Worm (Caenorhabditis elegans) whole organism, L1 larva: Measurements from ENCODE around the gene srx-129.

ENCODE experiments used
- C34B4.2 ChIP-seq: sonication (generic microtip); optimal IDR thresholded peaks from 2 replicates; lab custom pipeline; 2017; ENCODE audit warnings: mild to moderate bottlenecking, missing genetic modification characterization, missing compliant biosample characterization
- Y116A8C.19 ChIP-seq: sonication (generic microtip); optimal IDR thresholded peaks from 2 replicates; lab custom pipeline; 2016; ENCODE audit warnings: missing compliant biosample characterization, missing genetic modification characterization, borderline replicate concordance
- aha-1 ChIP-seq: fragments of 150-350 bp; optimal IDR thresholded peaks from 2 replicates; lab custom pipeline; 2014; ENCODE audit warnings: missing biosample characterization, missing genetic modification characterization
- ceh-8 ChIP-seq: fragments of 200-800 bp; sonication (Bioruptor generic); optimal IDR thresholded peaks from 2 replicates; lab custom pipeline; 2018; ENCODE audit warnings: mild to moderate bottlenecking, missing genetic modification characterization, moderate library complexity, missing compliant biosample characterization
- ceh-90 ChIP-seq: sonication (generic microtip); optimal IDR thresholded peaks from 2 replicates; lab custom pipeline; 2016; ENCODE audit warnings: missing genetic modification characterization, missing compliant biosample characterization
- ces-1 ChIP-seq: fragments of 150-350 bp; optimal IDR thresholded peaks from 2 replicates; lab custom pipeline; 2014; ENCODE audit warnings: missing biosample characterization, missing genetic modification reagents, missing genetic modification characterization
- dsc-1 ChIP-seq: sonication (generic microtip); optimal IDR thresholded peaks from 2 replicates; lab custom pipeline; 2016; ENCODE audit warnings: mild to moderate bottlenecking, missing genetic modification characterization, missing compliant biosample characterization
- efl-1 ChIP-seq, 4 experiments: fragments of 150-350 bp; optimal IDR thresholded peaks in 3 of 4; peaks in 1 of 4; 1 replicate in 1 of 4; 2 replicates in 3 of 4; lab custom pipeline; 2014; ENCODE audit warnings: missing biosample characterization in 2 of 4, missing genetic modification characterization in 2 of 4, missing genetic modification reagents in 2 of 4
- efl-3 ChIP-seq: fragments of 200-800 bp; sonication (Bioruptor generic); optimal IDR thresholded peaks from 2 replicates; lab custom pipeline; 2018; ENCODE audit warnings: mild to moderate bottlenecking, missing genetic modification characterization, missing compliant biosample characterization
- egl-13 ChIP-seq: sonication (generic microtip); optimal IDR thresholded peaks from 2 replicates; lab custom pipeline; 2016; ENCODE audit warnings: missing genotype, missing genetic modification reagents, missing genetic modification characterization, missing compliant biosample characterization
- egl-27 ChIP-seq, 2 experiments: fragments of 150-350 bp in 1 of 2; sonication (generic microtip); optimal IDR thresholded peaks; 3 replicates each; lab custom pipeline; 2017 to 2018; ENCODE audit warnings: missing biosample characterization in 2 of 2, missing genetic modification characterization in 2 of 2, missing genetic modification reagents in 2 of 2
- elt-2 ChIP-seq: sonication (generic microtip); optimal IDR thresholded peaks from 2 replicates; lab custom pipeline; 2016; ENCODE audit warnings: missing genetic modification characterization, mild to moderate bottlenecking, inconsistent platforms, missing compliant biosample characterization, missing genetic modification reagents
- elt-3 ChIP-seq, 6 experiments: fragments of 150-350 bp in 1 of 6; sonication (generic microtip); optimal IDR thresholded peaks; 2 replicates each; lab custom pipeline; 2017 to 2018; ENCODE audit warnings: missing biosample characterization in 6 of 6, missing genetic modification characterization in 6 of 6, inconsistent platforms in 1 of 6
- ets-5 ChIP-seq: fragments of 200-800 bp; sonication (Bioruptor generic); IDR thresholded peaks from 2 replicates; pipeline ENCODE4 v1.3.6; 2022; ENCODE audit warnings: missing genetic modification characterization, missing compliant biosample characterization
- fkh-10 ChIP-seq: sonication (generic microtip); optimal IDR thresholded peaks from 2 replicates; lab custom pipeline; 2017; ENCODE audit warnings: missing biosample characterization, missing genetic modification reagents, missing genetic modification characterization
- fkh-4 ChIP-seq: sonication (generic microtip); optimal IDR thresholded peaks from 2 replicates; lab custom pipeline; 2016; ENCODE audit warnings: missing compliant biosample characterization, missing genetic modification characterization, borderline replicate concordance
- grh-1 ChIP-seq: fragments of 200-800 bp; sonication (Bioruptor generic); IDR thresholded peaks from 2 replicates; pipeline ENCODE4 v1.3.6; 2022; ENCODE audit warnings: missing genetic modification reagents, missing genetic modification characterization, missing compliant biosample characterization
- hlh-17 ChIP-seq: fragments of 200-800 bp; sonication (Bioruptor generic); optimal IDR thresholded peaks from 2 replicates; lab custom pipeline; 2018; ENCODE audit warnings: missing genetic modification characterization, mild to moderate bottlenecking, missing compliant biosample characterization, moderate library complexity, borderline replicate concordance
- hpl-2 ChIP-seq: fragments of 150-350 bp; optimal IDR thresholded peaks from 2 replicates; lab custom pipeline; 2014; ENCODE audit warnings: missing biosample characterization, missing genetic modification reagents, missing genetic modification characterization
- isw-1 ChIP-seq: fragments of 200-800 bp; sonication (Bioruptor generic); IDR thresholded peaks from 2 replicates; pipeline ENCODE4 v1.3.6; 2022; ENCODE audit warnings: missing genetic modification characterization, missing compliant biosample characterization
- jun-1 ChIP-seq: fragments of 150-350 bp; optimal IDR thresholded peaks from 2 replicates; lab custom pipeline; 2014; ENCODE audit warnings: missing biosample characterization, missing genetic modification reagents, missing genetic modification characterization
- lin-14 ChIP-seq: fragments of 200-800 bp; sonication (Bioruptor generic); optimal IDR thresholded peaks from 2 replicates; lab custom pipeline; 2018; ENCODE audit warnings: mild to moderate bottlenecking, missing genetic modification characterization, moderate library complexity, missing compliant biosample characterization
- lin-35 ChIP-seq, 2 experiments: fragments of 150-350 bp; optimal IDR thresholded peaks; 2 replicates each; lab custom pipeline; 2014; ENCODE audit warnings: missing biosample characterization in 2 of 2, missing genetic modification characterization in 2 of 2, missing genetic modification reagents in 2 of 2
- lsy-2 ChIP-seq, 2 experiments: fragments of 150-350 bp; optimal IDR thresholded peaks; 2 replicates each; lab custom pipeline; 2014; ENCODE audit warnings: missing biosample characterization in 2 of 2, missing genetic modification characterization in 2 of 2
- mab-9 ChIP-seq: fragments of 200-800 bp; sonication (Bioruptor generic); IDR thresholded peaks from 2 replicates; pipeline ENCODE4 v1.3.6; 2022; ENCODE audit warnings: missing genetic modification reagents, missing genetic modification characterization, missing compliant biosample characterization
- mef-2 ChIP-seq: fragments of 150-350 bp; optimal IDR thresholded peaks from 2 replicates; lab custom pipeline; 2014; ENCODE audit warnings: missing biosample characterization, missing genetic modification characterization
- mep-1 ChIP-seq: fragments of 150-350 bp; optimal IDR thresholded peaks from 2 replicates; lab custom pipeline; 2014; ENCODE audit warnings: missing biosample characterization, missing genetic modification characterization
- nhr-11 ChIP-seq: fragments of 150-350 bp; optimal IDR thresholded peaks from 2 replicates; lab custom pipeline; 2014; ENCODE audit warnings: missing biosample characterization, missing genetic modification characterization
- nhr-19 ChIP-seq: fragments of 200-800 bp; sonication (Bioruptor generic); conservative IDR thresholded peaks from 2 replicates; pipeline ENCODE4 v1.3.6; 2022; ENCODE audit warnings: missing genetic modification characterization, missing compliant biosample characterization
- nhr-20 ChIP-seq: sonication (generic microtip); optimal IDR thresholded peaks from 2 replicates; lab custom pipeline; 2016; ENCODE audit warnings: mild to moderate bottlenecking, missing genetic modification characterization, missing compliant biosample characterization
- nhr-77 ChIP-seq: fragments of 150-350 bp; optimal IDR thresholded peaks from 2 replicates; lab custom pipeline; 2014; ENCODE audit warnings: missing biosample characterization, missing genetic modification characterization
- nhr-84 ChIP-seq: sonication (generic microtip); optimal IDR thresholded peaks from 2 replicates; lab custom pipeline; 2017; ENCODE audit warnings: missing biosample characterization, missing genetic modification characterization
- nhr-85 ChIP-seq: sonication (generic microtip); peaks from one replicate; lab custom pipeline; 2016; ENCODE audit warnings: missing genetic modification characterization, inconsistent platforms, missing compliant biosample characterization
- pag-3 ChIP-seq: sonication (generic microtip); optimal IDR thresholded peaks from 2 replicates; lab custom pipeline; 2017; ENCODE audit warnings: missing genetic modification characterization, mild to moderate bottlenecking, missing compliant biosample characterization, antibody characterized with exemption, borderline replicate concordance; ENCODE audit not compliant: insufficient read depth
- pax-3 ChIP-seq: fragments of 200-800 bp; sonication (Bioruptor generic); optimal IDR thresholded peaks from 2 replicates; lab custom pipeline; 2018; ENCODE audit warnings: mild to moderate bottlenecking, missing genetic modification characterization, moderate library complexity, missing compliant biosample characterization
- pqm-1 ChIP-seq: sonication (generic microtip); optimal IDR thresholded peaks from 3 replicates; lab custom pipeline; 2017; ENCODE audit warnings: missing biosample characterization, missing genetic modification characterization
- rnt-1 ChIP-seq: sonication (generic microtip); optimal IDR thresholded peaks from 2 replicates; lab custom pipeline; 2016; ENCODE audit warnings: mild to moderate bottlenecking, missing genetic modification characterization, moderate library complexity, missing compliant biosample characterization
- skn-1 ChIP-seq: fragments of 150-350 bp; optimal IDR thresholded peaks from 2 replicates; lab custom pipeline; 2014; ENCODE audit warnings: missing biosample characterization, missing genetic modification characterization
- snu-23 ChIP-seq: sonication (generic microtip); optimal IDR thresholded peaks from 2 replicates; lab custom pipeline; 2016; ENCODE audit warnings: missing genetic modification characterization, missing compliant biosample characterization
- sptf-1 ChIP-seq: fragments of 150-350 bp; optimal IDR thresholded peaks from 2 replicates; lab custom pipeline; 2014; ENCODE audit warnings: missing biosample characterization, missing genetic modification characterization
- tlp-1 ChIP-seq: fragments of 150-350 bp; optimal IDR thresholded peaks from 2 replicates; lab custom pipeline; 2014; ENCODE audit warnings: missing biosample characterization, missing genetic modification characterization
- unc-62 ChIP-seq: fragments of 150-350 bp; optimal IDR thresholded peaks from 2 replicates; lab custom pipeline; 2014; ENCODE audit warnings: missing biosample characterization, missing genetic modification reagents, missing genetic modification characterization
- vab-15 ChIP-seq: sonication (generic microtip); optimal IDR thresholded peaks from 2 replicates; lab custom pipeline; 2017; ENCODE audit warnings: missing genotype, mild to moderate bottlenecking, missing genetic modification characterization, missing compliant biosample characterization
- xbp-1 ChIP-seq: sonication (generic microtip); optimal IDR thresholded peaks from 2 replicates; lab custom pipeline; 2016; ENCODE audit warnings: missing genetic modification characterization, missing compliant biosample characterization
- zag-1 ChIP-seq: fragments of 150-350 bp; optimal IDR thresholded peaks from 2 replicates; lab custom pipeline; 2014; ENCODE audit warnings: missing biosample characterization, missing genetic modification characterization
- ztf-11 ChIP-seq, 2 experiments: sonication (generic microtip); optimal IDR thresholded peaks; 2 replicates each; lab custom pipeline; 2016 to 2017; ENCODE audit warnings: missing genetic modification characterization in 2 of 2, missing biosample characterization in 1 of 2, missing compliant biosample characterization in 1 of 2

The srx-129 gene

DNA sequence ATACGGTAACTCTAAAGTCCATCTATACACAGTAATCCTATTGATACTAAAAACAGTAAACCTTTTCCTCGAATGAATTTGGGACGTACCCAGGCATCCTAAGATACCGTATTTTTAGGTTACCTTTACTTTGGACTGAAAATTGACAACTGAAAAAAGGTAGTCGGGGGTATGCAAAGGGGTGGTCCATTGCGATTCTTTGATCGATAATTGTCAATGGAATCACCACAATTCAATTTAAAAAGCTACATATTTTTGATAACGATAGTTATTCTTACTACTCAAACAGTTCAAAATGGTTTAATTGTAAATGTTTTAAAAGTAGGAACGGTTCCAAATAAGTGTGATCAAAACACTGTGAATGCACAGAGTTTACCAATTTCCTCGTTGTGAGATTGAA, at the start of gene srx-129:
TSS of gene srx-129 (plus strand) at position 301 of the 400 bp plus-strand sequence.
- TF ChIP-seq ces-1 (no peak), ceh-90 (no peak), mab-9 (GFP tag; lab: Robert Waterston, UW) (no peak), C34B4.2 (no peak), elt-3 (tag; optimal IDR thresholded peaks at IDR 0.05; lab: Kevin White, UChicago) (no peak), nhr-77 (tag; lab: Kevin White, UChicago) (no peak), grh-1 (GFP tag; lab: Robert Waterston, UW) (no peak), egl-27 (tag; optimal IDR thresholded peaks at IDR 0.05; lab: Kevin White, UChicago) (no peak), xbp-1 (tag; lab: Kevin White, UChicago) (no peak), hlh-17 (no peak), ets-5 (no peak)

DNA sequence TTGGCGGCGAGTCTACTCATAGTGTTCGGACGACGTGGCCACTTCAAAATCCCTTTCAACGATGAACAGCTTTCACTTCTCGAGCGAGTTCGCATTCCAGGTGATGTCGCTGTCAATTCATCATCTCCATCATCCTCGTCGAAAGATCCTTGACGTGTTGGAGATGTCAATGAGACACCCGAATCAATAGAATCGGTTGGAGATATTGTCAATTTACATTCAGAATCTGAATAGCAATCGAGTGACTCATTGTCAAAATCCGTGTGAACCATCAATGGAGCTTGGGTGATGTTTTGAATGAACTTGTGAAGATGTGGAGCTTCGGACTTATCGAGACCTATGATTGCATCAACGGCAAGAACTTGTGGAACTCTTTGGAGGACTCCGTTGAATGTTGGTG, 48.3 kb upstream of the srx-129 start:
- TF ChIP-seq unc-62 (GFP tag; lab: Kevin White, UChicago) (no peak), nhr-85 (tag; lab: Kevin White, UChicago) (peak; percentile 53)

DNA sequence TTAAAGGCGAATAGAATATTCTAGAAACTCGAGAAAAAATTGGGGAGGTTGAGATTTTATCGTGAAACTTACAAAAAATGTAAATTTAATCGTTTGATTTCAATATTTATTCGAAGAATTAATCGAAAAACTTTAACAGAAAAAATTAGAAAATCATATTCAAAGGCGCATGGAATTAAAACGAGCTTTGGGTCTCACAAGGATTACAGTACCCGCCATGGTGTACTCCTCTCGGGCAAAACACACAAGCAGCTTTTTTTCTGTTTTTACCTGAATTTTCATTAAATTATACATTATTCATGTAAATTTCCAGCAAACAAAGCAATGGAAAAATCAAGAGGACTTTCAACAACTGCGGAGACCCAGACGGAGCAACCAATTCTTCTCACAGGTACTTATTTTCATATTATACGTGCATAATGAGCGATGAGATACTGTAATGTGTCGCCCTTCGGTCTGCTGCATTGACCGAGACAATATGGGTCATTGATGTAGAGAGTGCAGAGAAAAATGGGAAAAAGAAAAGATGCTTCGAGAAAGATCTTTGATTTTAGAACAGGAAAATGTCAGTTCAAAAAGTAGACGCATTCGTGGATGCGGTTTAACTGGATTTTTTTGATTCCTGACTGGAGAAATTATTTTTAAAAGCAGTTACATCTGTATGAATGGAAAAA, 46.7 kb upstream of the srx-129 start, which contains the start of the genes F53C11.4 and F53C11.5:
TSS of gene F53C11.4 (minus strand) at position 128 of the 674 bp plus-strand sequence.
TSS of gene F53C11.5 (plus strand) at position 325 of the 674 bp plus-strand sequence.
- TF ChIP-seq sptf-1 (tag; lab: Kevin White, UChicago) (no peak), elt-3 (tag; optimal IDR thresholded peaks at IDR 0.05; lab: Kevin White, UChicago) (peak in 2 of 6 experiments; percentile 31 to 40), mep-1 (tag; lab: Kevin White, UChicago) (peak; percentile 67), dsc-1 (tag; lab: Kevin White, UChicago) (peak; percentile 2), egl-13 (tag; lab: Kevin White, UChicago) (no peak), nhr-85 (tag; lab: Kevin White, UChicago) (no peak), pag-3 (tag; lab: Kevin White, UChicago) (no peak), efl-3 (no peak), elt-2 (tag; lab: Kevin White, UChicago) (peak; percentile 20), lsy-2 (tag; optimal IDR thresholded peaks at IDR 0.05; lab: Kevin White, UChicago) (peak; percentile 53 to 81), nhr-19 (GFP tag; lab: Robert Waterston, UW) (no peak; the same call in 1 of the 2 replicates), pqm-1 (tag; lab: Kevin White, UChicago) (peak; percentile 23), ets-5 (no peak), unc-62 (GFP tag; lab: Kevin White, UChicago) (no peak), fkh-4 (tag; lab: Kevin White, UChicago) (no peak), mab-9 (GFP tag; lab: Robert Waterston, UW) (no peak), lin-14 (GFP tag; lab: Kevin White, UChicago) (no peak), lin-35 (GFP tag; optimal IDR thresholded peaks at IDR 0.05; lab: Kevin White, UChicago) (peak in 1 of 2 experiments; percentile 39), aha-1 (tag; lab: Kevin White, UChicago) (no peak), ztf-11 (tag; optimal IDR thresholded peaks at IDR 0.05; lab: Kevin White, UChicago) (peak in 1 of 2 experiments; percentile 23), skn-1 (peak; percentile 10), pax-3 (tag; lab: Kevin White, UChicago) (no peak), jun-1 (tag; lab: Kevin White, UChicago) (peak; percentile 30), rnt-1 (tag; lab: Kevin White, UChicago) (peak; percentile 34), mef-2 (no peak), vab-15 (no peak), snu-23 (GFP tag; lab: Kevin White, UChicago) (peak; percentile 17), nhr-11 (no peak), nhr-20 (tag; lab: Kevin White, UChicago) (peak; percentile 49), xbp-1 (tag; lab: Kevin White, UChicago) (no peak), tlp-1 (tag; lab: Kevin White, UChicago) (no peak), fkh-10 (GFP tag; lab: Kevin White, UChicago) (no peak), ceh-8 (GFP tag; lab: Kevin White, UChicago) (no peak), ceh-90 (no peak), Y116A8C.19 (tag; lab: Kevin White, UChicago) (no peak), nhr-84 (tag; lab: Kevin White, UChicago) (no peak), hpl-2 (no peak), zag-1 (tag; lab: Kevin White, UChicago) (no peak), isw-1 (GFP tag; lab: Robert Waterston, UW) (no peak), egl-27 (tag; optimal IDR thresholded peaks at IDR 0.05; lab: Kevin White, UChicago) (no peak), efl-1 (optimal IDR thresholded peaks at IDR 0.05; lab: Kevin White, UChicago) (no peak), efl-1 (GFP tag; optimal IDR thresholded peaks at IDR 0.05 in 1 of 2; lab: Kevin White, UChicago) (no peak)
